Worm (Caenorhabditis elegans) whole organism, L2 larva: ENCODE measurements around the gene gtf-2F1.

ENCODE experiments used
- C34F6.9 ChIP-seq: fragments of 150-350 bp; optimal IDR thresholded peaks from 2 replicates; lab custom pipeline; 2014; ENCODE audit warnings: missing biosample characterization, missing genetic modification characterization
- F13H6.1 ChIP-seq: sonication (generic microtip); optimal IDR thresholded peaks from 2 replicates; lab custom pipeline; 2016; ENCODE audit warnings: missing genetic modification characterization, missing compliant biosample characterization
- R02D3.7 ChIP-seq: fragments of 150-350 bp; optimal IDR thresholded peaks from 2 replicates; lab custom pipeline; 2014; ENCODE audit warnings: missing biosample characterization, missing genetic modification characterization
- Y55F3AM.14 ChIP-seq: fragments of 200-800 bp; sonication (Bioruptor generic); optimal IDR thresholded peaks from 2 replicates; lab custom pipeline; 2018; ENCODE audit warnings: mild to moderate bottlenecking, missing genetic modification characterization, missing compliant biosample characterization
- ZK546.5 ChIP-seq: sonication (generic microtip); optimal IDR thresholded peaks from 2 replicates; lab custom pipeline; 2017; ENCODE audit warnings: missing biosample characterization, missing genetic modification characterization
- alr-1 ChIP-seq: fragments of 150-350 bp; optimal IDR thresholded peaks from 2 replicates; lab custom pipeline; 2014; ENCODE audit warnings: missing biosample characterization, missing genetic modification characterization
- aly-2 ChIP-seq: fragments of 150-350 bp; optimal IDR thresholded peaks from 2 replicates; lab custom pipeline; 2014; ENCODE audit warnings: missing biosample characterization, missing genetic modification characterization
- ama-1 ChIP-seq: fragments of 150-350 bp; optimal IDR thresholded peaks from 2 replicates; lab custom pipeline; 2018; ENCODE audit warnings: inconsistent platforms
- blmp-1 ChIP-seq: sonication (generic microtip); optimal IDR thresholded peaks from 2 replicates; lab custom pipeline; 2017; ENCODE audit warnings: missing genetic modification characterization, mild to moderate bottlenecking, missing compliant biosample characterization, antibody characterized with exemption, moderate library complexity; ENCODE audit not compliant: insufficient read depth
- ceh-16 ChIP-seq: fragments of 150-350 bp; optimal IDR thresholded peaks from 2 replicates; lab custom pipeline; 2014; ENCODE audit warnings: missing biosample characterization, missing genetic modification characterization
- ceh-82 ChIP-seq: fragments of 150-350 bp; optimal IDR thresholded peaks from 2 replicates; lab custom pipeline; 2014; ENCODE audit warnings: missing biosample characterization, missing genetic modification characterization
- crh-2 ChIP-seq: sonication (generic microtip); optimal IDR thresholded peaks from 2 replicates; lab custom pipeline; 2017; ENCODE audit warnings: missing biosample characterization, missing genetic modification characterization
- dmd-4 ChIP-seq: sonication (generic microtip); optimal IDR thresholded peaks from 2 replicates; lab custom pipeline; 2017; ENCODE audit warnings: missing biosample characterization, missing genetic modification characterization
- elt-3 ChIP-seq: sonication (generic microtip); optimal IDR thresholded peaks from 2 replicates; lab custom pipeline; 2017; ENCODE audit warnings: missing biosample characterization, missing genetic modification characterization
- fos-1 ChIP-seq: fragments of 150-350 bp; optimal IDR thresholded peaks from 2 replicates; lab custom pipeline; 2014; ENCODE audit warnings: missing biosample characterization, missing genetic modification characterization
- gmeb-1 ChIP-seq: fragments of 150-350 bp; optimal IDR thresholded peaks from 2 replicates; lab custom pipeline; 2014; ENCODE audit warnings: missing biosample characterization, missing genetic modification characterization
- lin-11 ChIP-seq: fragments of 150-350 bp; sonication (generic microtip); optimal IDR thresholded peaks from 2 replicates; lab custom pipeline; 2014; ENCODE audit warnings: missing biosample characterization, missing genetic modification characterization, inconsistent platforms, mixed read lengths
- lin-13 ChIP-seq: fragments of 150-350 bp; optimal IDR thresholded peaks from 2 replicates; lab custom pipeline; 2014; ENCODE audit warnings: missing biosample characterization, missing genetic modification reagents, missing genetic modification characterization
- lin-39 ChIP-seq: fragments of 150-350 bp; optimal IDR thresholded peaks from 2 replicates; lab custom pipeline; 2014; ENCODE audit warnings: missing biosample characterization, missing genetic modification reagents, missing genetic modification characterization
- lsy-2 ChIP-seq, 2 experiments: fragments of 150-350 bp in 1 of 2; sonication (generic microtip) in 1 of 2; optimal IDR thresholded peaks; 2 replicates each; lab custom pipeline; 2014 to 2017; ENCODE audit warnings: missing biosample characterization in 2 of 2, missing genetic modification characterization in 2 of 2
- mab-5 ChIP-seq: fragments of 150-350 bp; optimal IDR thresholded peaks from 2 replicates; lab custom pipeline; 2014; ENCODE audit warnings: missing biosample characterization, missing genetic modification characterization
- mbf-1 ChIP-seq: sonication (generic microtip); optimal IDR thresholded peaks from 2 replicates; lab custom pipeline; 2017; ENCODE audit warnings: missing biosample characterization, missing genetic modification characterization
- nhr-10 ChIP-seq: sonication (generic microtip); optimal IDR thresholded peaks from 2 replicates; lab custom pipeline; 2017; ENCODE audit warnings: missing biosample characterization, missing genetic modification characterization
- nhr-12 ChIP-seq: fragments of 150-350 bp; optimal IDR thresholded peaks from 2 replicates; lab custom pipeline; 2014; ENCODE audit warnings: missing biosample characterization, missing genetic modification characterization
- nhr-21 ChIP-seq: fragments of 150-350 bp; optimal IDR thresholded peaks from 2 replicates; lab custom pipeline; 2014; ENCODE audit warnings: missing biosample characterization, missing genetic modification characterization
- nhr-23 ChIP-seq: fragments of 150-350 bp; optimal IDR thresholded peaks from 2 replicates; lab custom pipeline; 2014; ENCODE audit warnings: missing biosample characterization, missing genetic modification reagents, missing genetic modification characterization
- nhr-237 ChIP-seq: fragments of 150-350 bp; optimal IDR thresholded peaks from 2 replicates; lab custom pipeline; 2014; ENCODE audit warnings: missing biosample characterization, missing genetic modification characterization
- nhr-6 ChIP-seq: fragments of 150-350 bp; optimal IDR thresholded peaks from 2 replicates; lab custom pipeline; 2014; ENCODE audit warnings: missing biosample characterization, missing genetic modification characterization
- peb-1 ChIP-seq: fragments of 150-350 bp; optimal IDR thresholded peaks from 2 replicates; lab custom pipeline; 2014; ENCODE audit warnings: missing biosample characterization, missing genetic modification characterization
- sem-4 ChIP-seq: fragments of 150-350 bp; optimal IDR thresholded peaks from 2 replicates; lab custom pipeline; 2014; ENCODE audit warnings: missing biosample characterization, missing genetic modification reagents, missing genetic modification characterization
- skn-1 ChIP-seq: sonication (generic microtip); optimal IDR thresholded peaks from 2 replicates; lab custom pipeline; 2017; ENCODE audit warnings: missing biosample characterization, missing genetic modification characterization
- unc-39 ChIP-seq: fragments of 150-350 bp; optimal IDR thresholded peaks from 2 replicates; lab custom pipeline; 2014; ENCODE audit warnings: missing biosample characterization, missing genetic modification characterization
- unc-55 ChIP-seq: fragments of 150-350 bp; sonication (generic microtip); optimal IDR thresholded peaks from 3 replicates; lab custom pipeline; 2014; ENCODE audit warnings: missing biosample characterization, missing genetic modification reagents, missing genetic modification characterization
- unc-62 ChIP-seq: fragments of 150-350 bp; optimal IDR thresholded peaks from 2 replicates; lab custom pipeline; 2014; ENCODE audit warnings: missing biosample characterization, missing genetic modification reagents, missing genetic modification characterization
- zag-1 ChIP-seq: fragments of 150-350 bp; optimal IDR thresholded peaks from 2 replicates; lab custom pipeline; 2014; ENCODE audit warnings: missing biosample characterization, missing genetic modification characterization
- ztf-11 ChIP-seq: sonication (generic microtip); optimal IDR thresholded peaks from 2 replicates; lab custom pipeline; 2017; ENCODE audit warnings: missing biosample characterization, missing genetic modification characterization

The gtf-2F1 gene

ce11 chrII:4284305-4285193 lies 16.9 kb upstream of the gtf-2F1 start:
- no peak for TF ChIP-seq mab-5 (tag; lab: Kevin White, UChicago)
- no peak for TF ChIP-seq skn-1 (tag; lab: Kevin White, UChicago)
- TF ChIP-seq zag-1 (tag; lab: Kevin White, UChicago): no peak
- no peak for TF ChIP-seq nhr-23 (tag; lab: Kevin White, UChicago)
- TF ChIP-seq alr-1 (tag; lab: Kevin White, UChicago): no peak
- TF ChIP-seq ztf-11: no peak
- no peak for TF ChIP-seq nhr-21 (tag; lab: Kevin White, UChicago)
- TF ChIP-seq aly-2: no peak
- no peak for TF ChIP-seq peb-1
- no peak for TF ChIP-seq fos-1 (tag; lab: Kevin White, UChicago)
- TF ChIP-seq lin-39: no peak
- no peak for TF ChIP-seq dmd-4 (tag; lab: Kevin White, UChicago)
- no peak for TF ChIP-seq unc-39 (tag; lab: Kevin White, UChicago)
- TF ChIP-seq R02D3.7 (tag; lab: Kevin White, UChicago): no peak
- TF ChIP-seq ZK546.5 (tag; lab: Kevin White, UChicago): no peak
- TF ChIP-seq nhr-6: no peak
- no peak for TF ChIP-seq F13H6.1
- TF ChIP-seq unc-55 (GFP tag; lab: Kevin White, UChicago): no peak
- TF ChIP-seq, all 48 proteins: peak for 0

ce11 chrII:4286921-4287320 lies 14.5 kb upstream of the gtf-2F1 start:
- TF ChIP-seq lsy-2 (tag; optimal IDR thresholded peaks at IDR 0.05; lab: Kevin White, UChicago) (no peak), unc-62 (GFP tag; lab: Kevin White, UChicago) (no peak), C34F6.9 (no peak), ZK546.5 (tag; lab: Kevin White, UChicago) (no peak), ztf-11 (no peak), mbf-1 (no peak), Y55F3AM.14 (no peak), blmp-1 (tag; lab: Kevin White, UChicago) (no peak), nhr-10 (tag; lab: Kevin White, UChicago) (no peak), unc-55 (GFP tag; lab: Kevin White, UChicago) (no peak), skn-1 (tag; lab: Kevin White, UChicago) (no peak), gmeb-1 (tag; lab: Kevin White, UChicago) (no peak), unc-39 (tag; lab: Kevin White, UChicago) (no peak), elt-3 (tag; lab: Kevin White, UChicago) (no peak), lin-13 (GFP tag; lab: Kevin White, UChicago) (no peak), ceh-16 (no peak)

ce11 chrII:4288111-4288510 lies 13.3 kb upstream of the gtf-2F1 start, which contains the start of gene C01F1.6:
C01F1.6 (minus strand) TSS chrII:4288211.
- TF ChIP-seq alr-1 (tag; lab: Kevin White, UChicago): no peak

- no peak for TF ChIP-seq aly-2
- TF ChIP-seq fos-1 (tag; lab: Kevin White, UChicago): peak; percentile 43
- peak; percentile 15 for TF ChIP-seq C34F6.9
- no peak for TF ChIP-seq lin-11 (tag; lab: Kevin White, UChicago)
Measured at ce11 chrII:4288572-4288971, 12.8 kb upstream of the gtf-2F1 start.

ce11 chrII:4291799-4292198 lies 9.6 kb upstream of the gtf-2F1 start:
- TF ChIP-seq lin-11 (tag; lab: Kevin White, UChicago): no peak

ce11 chrII:4293027-4293522 lies 8.3 kb upstream of the gtf-2F1 start:
- TF ChIP-seq zag-1 (tag; lab: Kevin White, UChicago) (no peak), nhr-10 (tag; lab: Kevin White, UChicago) (no peak), crh-2 (no peak), ztf-11 (no peak), alr-1 (tag; lab: Kevin White, UChicago) (no peak), ceh-82 (tag; lab: Kevin White, UChicago) (no peak), elt-3 (tag; lab: Kevin White, UChicago) (no peak), nhr-237 (tag; lab: Kevin White, UChicago) (no peak), sem-4 (tag; lab: Kevin White, UChicago) (no peak), nhr-12 (tag; lab: Kevin White, UChicago) (no peak), C34F6.9 (no peak), mbf-1 (no peak), ama-1 (lab: Kevin White, UChicago) (no peak), R02D3.7 (tag; lab: Kevin White, UChicago) (no peak), lin-39 (no peak), F13H6.1 (no peak), fos-1 (tag; lab: Kevin White, UChicago) (no peak), unc-39 (tag; lab: Kevin White, UChicago) (no peak)
